Worm (Caenorhabditis elegans) whole organism, L3 larva: ENCODE results near the gene fig-1.

Experiments
- ZK546.5 ChIP-seq: sonication (generic microtip); optimal IDR thresholded peaks from 2 replicates; lab custom pipeline; 2017; ENCODE audit warnings: missing biosample characterization, missing genetic modification characterization
- ama-1 ChIP-seq: fragments of 150-350 bp; optimal IDR thresholded peaks from 2 replicates; lab custom pipeline; 2018
- ceh-82 ChIP-seq: fragments of 150-350 bp; optimal IDR thresholded peaks from 2 replicates; lab custom pipeline; 2014; ENCODE audit warnings: missing biosample characterization, missing genetic modification characterization
- ceh-9 ChIP-seq: sonication (generic microtip); optimal IDR thresholded peaks from 2 replicates; lab custom pipeline; 2018; ENCODE audit warnings: missing biosample characterization, missing genetic modification characterization
- daf-12 ChIP-seq: fragments of 150-350 bp; optimal IDR thresholded peaks from 2 replicates; lab custom pipeline; 2014; ENCODE audit warnings: missing biosample characterization, missing genetic modification reagents, missing genetic modification characterization
- egl-27 ChIP-seq: sonication (generic microtip); optimal IDR thresholded peaks from 4 replicates; lab custom pipeline; 2017; ENCODE audit warnings: missing biosample characterization, missing genetic modification reagents, missing genetic modification characterization
- egl-5 ChIP-seq: fragments of 150-350 bp; optimal IDR thresholded peaks from 2 replicates; lab custom pipeline; 2017; ENCODE audit warnings: missing biosample characterization, missing genetic modification reagents, missing genetic modification characterization, inconsistent platforms
- elt-2 ChIP-seq: sonication (generic microtip); optimal IDR thresholded peaks from 2 replicates; lab custom pipeline; 2016; ENCODE audit warnings: missing genetic modification reagents, mild to moderate bottlenecking, missing genetic modification characterization, missing compliant biosample characterization
- eor-1 ChIP-seq, 2 experiments: fragments of 150-350 bp; optimal IDR thresholded peaks; 2 replicates each; lab custom pipeline; 2014 to 2018; ENCODE audit warnings: missing biosample characterization in 2 of 2, missing genetic modification characterization in 2 of 2
- fkh-2 ChIP-seq: fragments of 150-350 bp; optimal IDR thresholded peaks from 2 replicates; lab custom pipeline; 2014; ENCODE audit warnings: missing biosample characterization, missing genetic modification reagents, missing genetic modification characterization
- fos-1 ChIP-seq: fragments of 150-350 bp; optimal IDR thresholded peaks from 2 replicates; lab custom pipeline; 2014; ENCODE audit warnings: missing biosample characterization, missing genetic modification characterization
- hmg-11 ChIP-seq: sonication (generic microtip); optimal IDR thresholded peaks from 2 replicates; lab custom pipeline; 2016; ENCODE audit warnings: missing genetic modification characterization, missing compliant biosample characterization
- jun-1 ChIP-seq: fragments of 150-350 bp; optimal IDR thresholded peaks from 2 replicates; lab custom pipeline; 2014; ENCODE audit warnings: missing biosample characterization, missing genetic modification reagents, missing genetic modification characterization
- lin-15B ChIP-seq: fragments of 150-350 bp; optimal IDR thresholded peaks from 2 replicates; lab custom pipeline; 2014; ENCODE audit warnings: missing biosample characterization, missing genetic modification characterization
- lsy-12 ChIP-seq: sonication (generic microtip); optimal IDR thresholded peaks from 2 replicates; lab custom pipeline; 2016; ENCODE audit warnings: mild to moderate bottlenecking, missing genetic modification characterization, missing compliant biosample characterization
- mml-1 ChIP-seq: fragments of 150-350 bp; sonication (generic microtip); optimal IDR thresholded peaks from 3 replicates; lab custom pipeline; 2014; ENCODE audit warnings: missing biosample characterization, missing genetic modification characterization
- nfya-1 ChIP-seq: sonication (generic microtip); optimal IDR thresholded peaks from 2 replicates; lab custom pipeline; 2017; ENCODE audit warnings: missing genetic modification characterization, mild to moderate bottlenecking, missing compliant biosample characterization, antibody characterized with exemption, moderate library complexity; ENCODE audit not compliant: insufficient read depth
- nhr-12 ChIP-seq: fragments of 150-350 bp; optimal IDR thresholded peaks from 2 replicates; lab custom pipeline; 2014; ENCODE audit warnings: missing biosample characterization, missing genetic modification characterization
- nhr-23 ChIP-seq: fragments of 150-350 bp; optimal IDR thresholded peaks from 2 replicates; lab custom pipeline; 2014; ENCODE audit warnings: missing biosample characterization, missing genetic modification reagents, missing genetic modification characterization
- nhr-237 ChIP-seq: fragments of 150-350 bp; optimal IDR thresholded peaks from 2 replicates; lab custom pipeline; 2014; ENCODE audit warnings: missing biosample characterization, missing genetic modification characterization
- nhr-28 ChIP-seq: fragments of 150-350 bp; optimal IDR thresholded peaks from 2 replicates; lab custom pipeline; 2014; ENCODE audit warnings: missing biosample characterization, missing genetic modification characterization
- nhr-43 ChIP-seq: sonication (generic microtip); optimal IDR thresholded peaks from 2 replicates; lab custom pipeline; 2016; ENCODE audit warnings: mild to moderate bottlenecking, missing genetic modification characterization, missing compliant biosample characterization; ENCODE audit not compliant: poor library complexity, severe bottlenecking
- nhr-67 ChIP-seq: fragments of 150-350 bp; optimal IDR thresholded peaks from 2 replicates; lab custom pipeline; 2014; ENCODE audit warnings: missing biosample characterization, missing genetic modification characterization
- nhr-76 ChIP-seq: fragments of 150-350 bp; sonication (generic microtip); optimal IDR thresholded peaks from 5 replicates; lab custom pipeline; 2014; ENCODE audit warnings: missing biosample characterization, missing genetic modification characterization
- nhr-77 ChIP-seq: fragments of 150-350 bp; optimal IDR thresholded peaks from 2 replicates; lab custom pipeline; 2014; ENCODE audit warnings: missing biosample characterization, missing genetic modification characterization
- pha-4 ChIP-seq: fragments of 150-350 bp; optimal IDR thresholded peaks from 2 replicates; lab custom pipeline; 2014; ENCODE audit warnings: missing biosample characterization, missing genetic modification reagents, missing genetic modification characterization
- pqm-1 ChIP-seq: fragments of 150-350 bp; optimal IDR thresholded peaks from 2 replicates; lab custom pipeline; 2017; ENCODE audit warnings: missing biosample characterization, missing genetic modification characterization, inconsistent platforms
- skn-1 ChIP-seq: fragments of 150-350 bp; optimal IDR thresholded peaks from 2 replicates; lab custom pipeline; 2014; ENCODE audit warnings: missing biosample characterization, missing genetic modification characterization
- tbx-2 ChIP-seq: sonication (generic microtip); optimal IDR thresholded peaks from 2 replicates; lab custom pipeline; 2016; ENCODE audit warnings: mild to moderate bottlenecking, missing genetic modification characterization, missing compliant biosample characterization
- unc-39 ChIP-seq: sonication (generic microtip); optimal IDR thresholded peaks from 4 replicates; lab custom pipeline; 2017; ENCODE audit warnings: missing biosample characterization, missing genetic modification characterization
- unc-62 ChIP-seq: fragments of 150-350 bp; sonication (generic microtip); optimal IDR thresholded peaks from 4 replicates; lab custom pipeline; 2014; ENCODE audit warnings: missing biosample characterization, missing genetic modification reagents, missing genetic modification characterization
- ztf-4 ChIP-seq: fragments of 150-350 bp; optimal IDR thresholded peaks from 2 replicates; lab custom pipeline; 2014; ENCODE audit warnings: missing biosample characterization, missing genetic modification characterization

The fig-1 gene

DNA sequence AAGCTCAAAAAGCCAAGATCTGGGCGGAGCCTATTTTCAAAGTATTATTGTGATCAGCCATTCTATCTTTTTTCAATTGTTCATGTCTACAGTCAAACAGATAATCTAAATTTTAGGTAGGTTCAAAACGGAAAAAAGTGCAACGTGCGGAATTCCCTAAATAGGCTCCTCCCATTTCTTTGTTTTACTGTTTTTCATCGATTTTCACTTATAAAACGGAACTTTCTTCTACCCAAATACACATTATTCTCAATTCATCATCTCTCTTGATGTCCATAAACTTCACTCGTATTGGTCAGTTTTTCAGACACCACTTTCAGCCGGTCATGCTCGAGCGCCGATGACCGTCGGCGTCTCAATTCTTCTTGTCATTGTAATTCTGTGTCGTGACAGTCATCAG is 17.8 kb upstream of the fig-1 start, which contains the start of gene F53B7.7:
TSS of gene F53B7.7 (plus strand) at position 301 of the 400 bp plus-strand sequence.
- TF ChIP-seq nhr-12 (tag; lab: Kevin White, UChicago) (no peak), unc-62 (no peak), pqm-1 (tag; lab: Kevin White, UChicago) (no peak), ztf-4 (tag; lab: Kevin White, UChicago) (no peak)
- TF ChIP-seq, all 47 proteins: peak for 0

- TF ChIP-seq nhr-67 (tag; lab: Kevin White, UChicago), result no peak
Measured at ce11 chrV:10991789-10992188, 10.8 kb upstream of the fig-1 start, which contains the start of gene frpr-9. TSS of gene frpr-9 (plus strand) at chrV:10992089.

- TF ChIP-seq pha-4 (tag; lab: Kevin White, UChicago) (no peak), nhr-23 (no peak), unc-62 (no peak), nhr-28 (tag; lab: Kevin White, UChicago) (no peak), skn-1 (no peak), egl-5 (tag; lab: Kevin White, UChicago) (no peak), lin-15B (tag; lab: Kevin White, UChicago) (no peak), ceh-9 (tag; lab: Kevin White, UChicago) (no peak), fkh-2 (tag; lab: Kevin White, UChicago) (no peak), nhr-12 (tag; lab: Kevin White, UChicago) (no peak), nhr-237 (tag; lab: Kevin White, UChicago) (no peak), ZK546.5 (tag; lab: Kevin White, UChicago) (no peak), ceh-82 (tag; lab: Kevin White, UChicago) (no peak), egl-27 (tag; lab: Kevin White, UChicago) (no peak)
- TF ChIP-seq, all 47 proteins: peak for 0
Measured at ce11 chrV:10975091-10975490, 5.9 kb downstream of the fig-1 start.

DNA sequence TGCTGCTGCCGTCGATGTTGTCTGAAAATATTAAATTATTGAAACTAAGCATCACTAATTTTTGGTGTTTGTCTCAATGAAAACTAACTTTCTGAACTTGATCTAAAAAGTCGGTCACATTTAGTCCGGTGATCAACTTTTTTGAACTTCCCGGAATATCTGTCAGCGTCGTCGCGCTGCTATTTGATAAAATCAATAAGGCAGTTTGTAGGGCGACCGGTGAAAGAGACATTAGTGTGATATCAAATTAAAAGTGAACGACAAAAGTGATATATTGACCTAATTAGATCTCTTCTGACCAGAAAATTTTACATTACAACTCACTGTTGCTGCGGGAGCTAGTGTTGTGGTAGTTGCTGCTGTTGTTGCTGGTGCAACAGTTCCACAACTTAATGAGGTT is 10.1 kb downstream of the fig-1 start:
- TF ChIP-seq nhr-76 (tag; lab: Kevin White, UChicago) (no peak), nhr-23 (peak; percentile 38)

- TF ChIP-seq unc-39 (tag; lab: Kevin White, UChicago), result no peak
- TF ChIP-seq nhr-237 (tag; lab: Kevin White, UChicago), result no peak
- TF ChIP-seq tbx-2 (tag; lab: Kevin White, UChicago), result no peak
- TF ChIP-seq hmg-11, result no peak
- no peak for TF ChIP-seq nhr-77 (tag; lab: Kevin White, UChicago)
- no peak for TF ChIP-seq fos-1 (tag; lab: Kevin White, UChicago)
- TF ChIP-seq eor-1 (tag; optimal IDR thresholded peaks at IDR 0.05; lab: Kevin White, UChicago), result no peak
- TF ChIP-seq ama-1 (lab: Kevin White, UChicago), result no peak
- TF ChIP-seq daf-12 (tag; lab: Kevin White, UChicago), result no peak
- no peak for TF ChIP-seq nhr-43 (tag; lab: Kevin White, UChicago)
- no peak for TF ChIP-seq nfya-1 (tag; lab: Kevin White, UChicago)
- no peak for TF ChIP-seq jun-1 (tag; lab: Kevin White, UChicago)
- no peak for TF ChIP-seq ceh-82 (tag; lab: Kevin White, UChicago)
- TF ChIP-seq fkh-2 (tag; lab: Kevin White, UChicago), result no peak
- no peak for TF ChIP-seq skn-1
- TF ChIP-seq mml-1 (tag; lab: Kevin White, UChicago), result no peak
- TF ChIP-seq, all 47 proteins: peak for 0
Measured at ce11 chrV:10970070-10970469, 10.9 kb downstream of the fig-1 start, which contains the start of gene F17C11.22. TSS of gene F17C11.22 (minus strand) at chrV:10970170.

ce11 chrV:10967594-10968273 is 13.3 kb downstream of the fig-1 start:
- no peak for TF ChIP-seq lsy-12 (tag; lab: Kevin White, UChicago)
- TF ChIP-seq elt-2 (tag; lab: Kevin White, UChicago), result peak; percentile 13
